Fruit fly (Drosophila melanogaster) whole organism, embryonic: ENCODE data around the gene Tnpo-SR.

Experiments used
- CG10267 ChIP-seq: fragments of 200-800 bp; sonication (Bioruptor generic); optimal IDR thresholded peaks from 2 replicates; lab custom pipeline; 2018; ENCODE audit warnings: missing biosample characterization, mild to moderate bottlenecking, missing genetic modification characterization, moderate library complexity
- CG11560 ChIP-seq: fragments of 200-800 bp; sonication (Bioruptor generic); IDR thresholded peaks from 3 replicates; pipeline ENCODE4 v1.3.6; 2022; ENCODE audit warnings: missing biosample characterization, missing genetic modification characterization
- CG13624 ChIP-seq: fragments of 200-800 bp; sonication (Bioruptor generic); optimal IDR thresholded peaks from 2 replicates; lab custom pipeline; 2016; ENCODE audit warnings: missing biosample characterization, missing genetic modification characterization
- CG14050 ChIP-seq: fragments of 200-800 bp; sonication (Bioruptor generic); IDR thresholded peaks from 3 replicates; pipeline ENCODE4 v1.3.6; 2022; ENCODE audit warnings: missing biosample characterization, missing genetic modification characterization
- CG14667 ChIP-seq: fragments of 200-800 bp; sonication (Bioruptor generic); IDR thresholded peaks from 2 replicates; pipeline ENCODE4 v1.3.6; 2022; ENCODE audit warnings: missing biosample characterization, missing genetic modification characterization
- CG14965 ChIP-seq: fragments of 200-800 bp; sonication (Bioruptor generic); optimal IDR thresholded peaks from 2 replicates; lab custom pipeline; 2016; ENCODE audit warnings: missing biosample characterization, missing genetic modification characterization, borderline replicate concordance
- CG15011 ChIP-seq: fragments of 200-800 bp; sonication (Bioruptor generic); optimal IDR thresholded peaks from 3 replicates; lab custom pipeline; 2018; ENCODE audit warnings: missing biosample characterization, mild to moderate bottlenecking, missing genetic modification characterization
- CG16779 ChIP-seq: fragments of 200-800 bp; sonication (Bioruptor generic); IDR thresholded peaks from 2 replicates; pipeline ENCODE4 v1.3.6; 2022; ENCODE audit warnings: missing biosample characterization, missing genetic modification characterization
- CG16813 ChIP-seq: fragments of 200-800 bp; sonication (Bioruptor generic); IDR thresholded peaks from 3 replicates; pipeline ENCODE4 v1.3.6; 2022; ENCODE audit warnings: missing biosample characterization, missing genetic modification characterization; ENCODE audit not compliant: partially characterized antibody
- CG17186 ChIP-seq: fragments of 200-800 bp; sonication (Bioruptor generic); optimal IDR thresholded peaks from 3 replicates; lab custom pipeline; 2017; ENCODE audit warnings: missing biosample characterization, missing genetic modification reagents, missing genetic modification characterization
- CG30403 ChIP-seq: fragments of 200-800 bp; sonication (Bioruptor generic); optimal IDR thresholded peaks from 3 replicates; lab custom pipeline; 2016; ENCODE audit warnings: missing biosample characterization, missing genetic modification characterization
- CG31388 ChIP-seq: fragments of 200-800 bp; sonication (Bioruptor generic); optimal IDR thresholded peaks from 2 replicates; lab custom pipeline; 2016; ENCODE audit warnings: missing biosample characterization, missing genetic modification characterization
- CG32532 ChIP-seq: fragments of 200-800 bp; sonication (Bioruptor generic); IDR thresholded peaks from 2 replicates; pipeline ENCODE4 v1.3.6; 2022; ENCODE audit warnings: missing biosample characterization, missing genetic modification characterization
- CG33557 ChIP-seq: fragments of 200-800 bp; sonication (Bioruptor generic); optimal IDR thresholded peaks from 2 replicates; lab custom pipeline; 2019; ENCODE audit warnings: missing biosample characterization, mild to moderate bottlenecking, missing genetic modification characterization, moderate library complexity
- CG3407 ChIP-seq: fragments of 200-800 bp; sonication (Bioruptor generic); optimal IDR thresholded peaks from 2 replicates; lab custom pipeline; 2018; ENCODE audit warnings: missing biosample characterization, mild to moderate bottlenecking, missing genetic modification characterization
- CG34422 ChIP-seq: fragments of 200-800 bp; sonication (Bioruptor generic); IDR thresholded peaks from 3 replicates; pipeline ENCODE4 v1.3.6; 2022; ENCODE audit warnings: missing biosample characterization, missing genetic modification characterization
- CG3838 ChIP-seq: fragments of 200-800 bp; sonication (Bioruptor generic); optimal IDR thresholded peaks from 3 replicates; lab custom pipeline; 2016; ENCODE audit warnings: missing biosample characterization, missing genetic modification characterization
- CG6175 ChIP-seq: fragments of 200-800 bp; sonication (Bioruptor generic); IDR thresholded peaks from 3 replicates; pipeline ENCODE4 v1.3.6; 2022; ENCODE audit warnings: missing biosample characterization, missing genetic modification characterization
- CG7928 ChIP-seq: fragments of 200-800 bp; sonication (Bioruptor generic); optimal IDR thresholded peaks from 2 replicates; lab custom pipeline; 2017; ENCODE audit warnings: missing biosample characterization, mild to moderate bottlenecking, missing genetic modification characterization
- CG8281 ChIP-seq: fragments of 200-800 bp; sonication (Bioruptor generic); optimal IDR thresholded peaks from 2 replicates; lab custom pipeline; 2018; ENCODE audit warnings: missing biosample characterization, mild to moderate bottlenecking, missing genetic modification characterization, moderate library complexity
- CG8388 ChIP-seq: fragments of 200-800 bp; sonication (Bioruptor generic); optimal IDR thresholded peaks from 2 replicates; lab custom pipeline; 2019; ENCODE audit warnings: missing biosample characterization, mild to moderate bottlenecking, missing genetic modification characterization, moderate library complexity
- CG9437 ChIP-seq: fragments of 200-800 bp; sonication (Bioruptor generic); optimal IDR thresholded peaks from 2 replicates; lab custom pipeline; 2018; ENCODE audit warnings: missing biosample characterization, mild to moderate bottlenecking, missing genetic modification characterization
- CG9817 ChIP-seq: fragments of 200-800 bp; sonication (Bioruptor generic); optimal IDR thresholded peaks from 2 replicates; lab custom pipeline; 2018; ENCODE audit warnings: missing biosample characterization, mild to moderate bottlenecking, missing genetic modification characterization, moderate library complexity
- Dip2 ChIP-seq: fragments of 200-800 bp; sonication (Bioruptor generic); IDR thresholded peaks from 2 replicates; pipeline ENCODE4 v1.3.6; 2022; ENCODE audit warnings: missing biosample characterization, missing genetic modification characterization
- Dll ChIP-seq: fragments of 200-800 bp; sonication (Bioruptor generic); IDR thresholded peaks from 4 replicates; pipeline ENCODE4 v1.3.6; 2022; ENCODE audit warnings: missing biosample characterization, missing genetic modification characterization; ENCODE audit not compliant: partially characterized antibody
- Fer2 ChIP-seq: fragments of 200-800 bp; sonication (Bioruptor generic); optimal IDR thresholded peaks from 2 replicates; lab custom pipeline; 2018; ENCODE audit warnings: missing biosample characterization, mild to moderate bottlenecking, missing genetic modification characterization, moderate library complexity
- Hand ChIP-seq: fragments of 200-800 bp; sonication (Bioruptor generic); optimal IDR thresholded peaks from 2 replicates; lab custom pipeline; 2017; ENCODE audit warnings: mild to moderate bottlenecking, missing biosample characterization, missing genetic modification reagents, missing genetic modification characterization
- Mrtf ChIP-seq: fragments of 200-800 bp; sonication (Bioruptor generic); IDR thresholded peaks from 3 replicates; pipeline ENCODE4 v1.3.6; 2022; ENCODE audit warnings: missing biosample characterization, missing genetic modification characterization
- Nf-YB ChIP-seq: fragments of 200-800 bp; sonication (Bioruptor generic); optimal IDR thresholded peaks from 3 replicates; lab custom pipeline; 2019; ENCODE audit warnings: missing biosample characterization, mild to moderate bottlenecking, missing genetic modification characterization, moderate library complexity
- Rfx ChIP-seq: fragments of 200-800 bp; sonication (Bioruptor generic); IDR thresholded peaks from 2 replicates; pipeline ENCODE4 v1.3.6; 2022; ENCODE audit warnings: missing biosample characterization, missing genetic modification characterization
- Vsx1 ChIP-seq: fragments of 200-800 bp; sonication (Bioruptor generic); optimal IDR thresholded peaks from 2 replicates; lab custom pipeline; 2017; ENCODE audit warnings: missing biosample characterization, mild to moderate bottlenecking, missing genetic modification characterization, missing genetic modification reagents
- YL-1 ChIP-seq: fragments of 200-800 bp; sonication (Bioruptor generic); optimal IDR thresholded peaks from 3 replicates; lab custom pipeline; 2017; ENCODE audit warnings: missing biosample characterization, mild to moderate bottlenecking, missing genetic modification characterization
- ab ChIP-seq: fragments of 200-800 bp; sonication (Bioruptor generic); optimal IDR thresholded peaks from 2 replicates; lab custom pipeline; 2016; ENCODE audit warnings: missing biosample characterization, missing genetic modification characterization
- amos ChIP-seq: fragments of 200-800 bp; sonication (Bioruptor generic); IDR thresholded peaks from 2 replicates; pipeline ENCODE4 v1.3.6; 2022; ENCODE audit warnings: missing biosample characterization, missing genetic modification characterization; ENCODE audit not compliant: partially characterized antibody
- cas ChIP-seq: fragments of 200-800 bp; sonication (Bioruptor generic); IDR thresholded peaks from 2 replicates; pipeline ENCODE4 v1.3.6; 2022; ENCODE audit warnings: missing biosample characterization, missing genetic modification characterization
- caup ChIP-seq: fragments of 200-800 bp; sonication (Bioruptor generic); optimal IDR thresholded peaks from 3 replicates; lab custom pipeline; 2017; ENCODE audit warnings: missing biosample characterization, mild to moderate bottlenecking, missing genetic modification characterization, moderate library complexity; ENCODE audit not compliant: severe bottlenecking
- chn ChIP-seq: fragments of 200-800 bp; sonication (Bioruptor generic); optimal IDR thresholded peaks from 2 replicates; lab custom pipeline; 2016; ENCODE audit warnings: missing biosample characterization, missing genetic modification characterization
- dimm ChIP-seq: fragments of 200-800 bp; sonication (Bioruptor generic); IDR thresholded peaks from 2 replicates; pipeline ENCODE4 v1.3.6; 2022; ENCODE audit warnings: missing biosample characterization, missing genetic modification characterization
- disco-r ChIP-seq: fragments of 200-800 bp; sonication (Bioruptor generic); optimal IDR thresholded peaks from 2 replicates; lab custom pipeline; 2016; ENCODE audit warnings: missing biosample characterization, missing genetic modification characterization
- esg ChIP-seq: fragments of 200-800 bp; sonication (Bioruptor generic); conservative IDR thresholded peaks from 2 replicates; pipeline ENCODE4 v1.3.6; 2022; ENCODE audit warnings: missing biosample characterization, missing genetic modification characterization
- mam ChIP-seq: fragments of 200-800 bp; sonication (Bioruptor generic); optimal IDR thresholded peaks from 3 replicates; lab custom pipeline; 2016; ENCODE audit warnings: missing biosample characterization, missing genetic modification characterization
- nom ChIP-seq: fragments of 200-800 bp; sonication (Bioruptor generic); optimal IDR thresholded peaks from 2 replicates; lab custom pipeline; 2017; ENCODE audit warnings: missing biosample characterization, missing genetic modification characterization, mild to moderate bottlenecking, moderate library complexity, missing genetic modification reagents
- pho ChIP-seq: fragments of 200-800 bp; sonication (Bioruptor generic); optimal IDR thresholded peaks from 2 replicates; lab custom pipeline; 2016; ENCODE audit warnings: missing biosample characterization, missing genetic modification characterization
- pita ChIP-seq: fragments of 200-800 bp; sonication (Bioruptor generic); optimal IDR thresholded peaks from 2 replicates; lab custom pipeline; 2017; ENCODE audit warnings: missing biosample characterization, mild to moderate bottlenecking, missing genetic modification characterization
- psq ChIP-seq: fragments of 200-800 bp; sonication (Bioruptor generic); optimal IDR thresholded peaks from 2 replicates; lab custom pipeline; 2017; ENCODE audit warnings: missing biosample characterization, missing genetic modification characterization
- pzg ChIP-seq: fragments of 200-800 bp; sonication (Bioruptor generic); optimal IDR thresholded peaks from 3 replicates; lab custom pipeline; 2018; ENCODE audit warnings: missing biosample characterization, mild to moderate bottlenecking, missing genetic modification characterization, moderate library complexity
- salm ChIP-seq: fragments of 200-800 bp; sonication (Bioruptor generic); optimal IDR thresholded peaks from 2 replicates; lab custom pipeline; 2018; ENCODE audit warnings: missing biosample characterization, mild to moderate bottlenecking, missing genetic modification characterization
- sob ChIP-seq: fragments of 200-800 bp; sonication (Bioruptor generic); IDR thresholded peaks from 2 replicates; pipeline ENCODE4 v1.3.6; 2022; ENCODE audit warnings: missing biosample characterization, missing genetic modification characterization
- yki ChIP-seq: fragments of >200 bp; optimal IDR thresholded peaks from 3 replicates; lab custom pipeline; 2018

Tnpo-SR gene

DNA sequence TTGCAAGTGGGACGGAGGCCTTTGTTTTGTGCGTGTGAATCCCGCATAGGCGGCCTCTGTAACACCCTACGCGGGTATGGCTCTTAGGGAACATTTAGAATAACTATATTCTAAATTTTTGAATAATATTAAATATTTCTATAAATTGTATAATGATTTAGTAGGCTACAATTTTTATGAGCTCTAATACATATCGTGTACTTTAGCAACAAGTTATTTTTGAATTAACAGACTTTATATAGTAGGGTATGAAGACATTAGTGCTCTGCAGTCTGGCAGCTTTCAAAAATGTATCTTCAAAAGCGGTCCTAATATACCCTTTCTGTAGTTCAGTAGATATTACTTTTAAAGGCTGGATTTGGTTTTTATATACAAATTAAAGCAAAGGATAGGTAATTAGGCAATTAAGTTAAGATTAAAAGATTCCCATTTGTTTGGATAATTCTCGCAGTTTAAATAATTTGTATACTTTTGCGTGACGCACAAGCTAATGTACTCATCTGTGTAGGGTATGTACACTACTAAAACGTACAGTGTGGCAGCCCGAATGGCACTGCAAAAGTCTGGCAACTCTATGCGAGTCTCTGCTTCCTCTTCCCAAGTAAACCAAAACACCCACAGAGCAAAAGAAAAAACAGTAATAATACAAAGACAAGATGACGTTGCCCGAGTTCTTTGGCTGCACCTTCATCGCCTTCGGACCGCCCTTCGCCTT is 6.1 kb downstream of the Tnpo-SR start, which contains the start of the genes Snx21 and aph-1 (continued):
- TF ChIP-seq Nf-YB (GFP tag; lab: Kevin White, UChicago) (peak; percentile 78), CG32532 (GFP tag; lab: Robert Waterston, UW) (peak; percentile 92), dimm (GFP tag; lab: Robert Waterston, UW) (no peak), CG16779 (peak; percentile 14; the same call in 1 of the 2 replicates), CG30403 (GFP tag; lab: Kevin White, UChicago) (peak; percentile 95), chn (GFP tag; lab: Kevin White, UChicago) (peak; percentile 89), disco-r (GFP tag; lab: Kevin White, UChicago) (peak; percentile 75), CG14965 (GFP tag; lab: Kevin White, UChicago) (no peak), Mrtf (GFP tag; lab: Robert Waterston, UW) (peak; percentile 77), Fer2 (tag; lab: Kevin White, UChicago) (peak; percentile 82), pita (GFP tag; lab: Kevin White, UChicago) (no peak), esg (GFP tag; lab: Robert Waterston, UW) (peak; percentile 85), caup (peak; percentile 92), cas (GFP tag; lab: Robert Waterston, UW) (peak; percentile 59; the same call in 1 of the 2 replicates), CG9817 (tag; lab: Kevin White, UChicago) (peak; percentile 91), CG13624 (peak; percentile 89), CG8388 (peak; percentile 90), Dip2 (GFP tag; lab: Robert Waterston, UW) (peak; percentile 39; the same call in 1 of the 2 replicates), pho (peak; percentile 81), pzg (GFP tag; lab: Kevin White, UChicago) (peak; percentile 56), CG3407 (GFP tag; lab: Kevin White, UChicago) (peak; percentile 83), CG7928 (GFP tag; lab: Kevin White, UChicago) (peak; percentile 65), YL-1 (GFP tag; lab: Kevin White, UChicago) (peak; percentile 80), CG16813 (GFP tag; lab: Robert Waterston, UW) (peak; percentile 18; the same call in 1 of the 3 replicates), CG3838 (peak; percentile 59), CG8281 (peak; percentile 80), CG9437 (GFP tag; lab: Kevin White, UChicago) (peak; percentile 89), nom (GFP tag; lab: Kevin White, UChicago) (peak; percentile 67), ab (GFP tag; lab: Kevin White, UChicago) (peak; percentile 75), psq (GFP tag; lab: Kevin White, UChicago) (peak; percentile 77), CG34422 (peak; percentile 91), Dll (GFP tag; lab: Robert Waterston, UW) (no peak), amos (GFP tag; lab: Robert Waterston, UW) (peak; percentile 40; the same call in 1 of the 2 replicates), Rfx (GFP tag; lab: Robert Waterston, UW) (peak; percentile 90), CG15011 (peak; percentile 85), CG6175 (GFP tag; lab: Robert Waterston, UW) (peak; percentile 60), CG33557 (GFP tag; lab: Kevin White, UChicago) (peak; percentile 88), mam (peak; percentile 94), CG31388 (GFP tag; lab: Kevin White, UChicago) (peak; percentile 36), CG17186 (GFP tag; lab: Kevin White, UChicago) (peak; percentile 54), Hand (GFP tag; lab: Kevin White, UChicago) (peak; percentile 88), CG14667 (GFP tag; lab: Robert Waterston, UW) (peak; percentile 77), yki (lab: Kevin White, UChicago) (peak; percentile 47), sob (GFP tag; lab: Robert Waterston, UW) (peak; percentile 90), CG10267 (tag; lab: Kevin White, UChicago) (peak; percentile 86), CG14050 (GFP tag; lab: Robert Waterston, UW) (peak; percentile 77), Vsx1 (GFP tag; lab: Kevin White, UChicago) (peak; percentile 87), CG11560 (peak; percentile 81; the same call in 2 of the 3 replicates), salm (tag; lab: Kevin White, UChicago) (peak; percentile 80)
